Fruit fly (Drosophila melanogaster) whole organism: ENCODE measurements around the gene Top1.

Experiments used
- pan ChIP-seq: fragments of >200 bp; optimal IDR thresholded peaks from 2 replicates; lab custom pipeline; 2017
- usp ChIP-seq: fragments of >200 bp; optimal IDR thresholded peaks from 2 replicates; lab custom pipeline; 2017; ENCODE audit warnings: missing biosample characterization, missing genetic modification characterization, mixed read lengths

DNA sequence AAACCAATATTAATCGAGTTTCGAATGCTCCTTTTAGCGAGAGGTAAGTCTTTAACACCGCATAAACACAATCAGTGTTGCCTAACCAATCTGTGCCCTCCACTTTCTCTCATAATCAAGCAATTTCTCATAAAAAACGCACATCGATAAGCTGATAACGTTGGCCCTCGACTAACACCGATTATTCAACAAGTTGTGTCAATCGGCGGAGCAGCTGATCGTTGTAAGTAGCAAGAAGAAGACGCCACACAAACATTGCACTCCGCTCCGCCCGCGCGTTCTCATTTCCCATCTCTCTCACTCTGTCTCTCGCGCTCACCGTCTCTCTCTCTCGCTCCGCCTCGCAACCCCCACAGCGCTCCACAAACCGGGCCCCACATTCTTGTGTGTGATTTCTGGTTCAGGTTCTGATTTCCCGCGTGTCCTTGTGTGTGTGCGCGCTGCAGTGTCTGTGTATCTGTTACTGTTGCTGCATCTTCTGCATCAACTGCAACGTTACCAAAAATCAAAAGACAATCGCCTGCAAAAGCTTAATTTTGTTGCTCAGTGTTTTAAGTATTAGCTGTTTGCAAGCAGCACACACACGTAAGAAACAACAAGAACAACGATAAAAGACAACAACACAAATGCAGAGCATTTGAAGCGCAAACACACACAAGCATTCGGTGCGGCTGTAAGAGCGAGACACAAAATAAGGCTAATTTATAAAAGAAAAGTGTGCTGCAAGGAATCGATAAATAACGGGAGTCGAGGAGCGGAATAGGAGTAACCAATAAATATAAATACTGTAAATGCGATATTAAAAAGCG, 14.0 kb downstream of the Top1 start, which contains the start of the genes CG9114 and HDAC6:
- TF ChIP-seq usp (GFP tag; lab: Kevin White, UChicago) (no peak), pan (lab: Kevin White, UChicago) (no peak)
